Fruit fly (Drosophila melanogaster) whole organism, pupa: ENCODE data around the gene CG15422.

Experiments
- CG8159 ChIP-seq: fragments of 200-800 bp; sonication (Bioruptor generic); optimal IDR thresholded peaks from 3 replicates; lab custom pipeline; 2018; ENCODE audit warnings: missing biosample characterization, mild to moderate bottlenecking, missing genetic modification characterization, moderate library complexity
- Ets98B ChIP-seq: fragments of 200-800 bp; sonication (Bioruptor generic); IDR thresholded peaks from 2 replicates; pipeline ENCODE4 v1.3.6; 2022; ENCODE audit warnings: missing biosample characterization, missing genetic modification characterization

- TF ChIP-seq Ets98B (GFP tag; lab: Robert Waterston, UW) (no peak), CG8159 (tag; lab: Kevin White, UChicago) (no peak)
These were observed at the start of gene CG15422 for dm6 chr2L:4004684-4005083.
